Fruit fly (Drosophila melanogaster) whole organism, embryonic: Measurements from ENCODE around the gene Etfb.

Experiments
- Abd-B ChIP-seq: fragments of 200-800 bp; sonication (Bioruptor generic); optimal IDR thresholded peaks from 2 replicates; lab custom pipeline; 2018; ENCODE audit warnings: missing biosample characterization, mild to moderate bottlenecking, missing genetic modification characterization, moderate library complexity
- Adf1 ChIP-seq: fragments of 200-800 bp; sonication (Bioruptor generic); IDR thresholded peaks from 2 replicates; pipeline ENCODE4 v1.3.6; 2022; ENCODE audit warnings: missing biosample characterization, missing genetic modification characterization
- CG2202 ChIP-seq: fragments of 200-800 bp; sonication (Bioruptor generic); optimal IDR thresholded peaks from 2 replicates; lab custom pipeline; 2018; ENCODE audit warnings: missing biosample characterization, mild to moderate bottlenecking, missing genetic modification characterization
- Dll ChIP-seq: fragments of 200-800 bp; sonication (Bioruptor generic); IDR thresholded peaks from 4 replicates; pipeline ENCODE4 v1.3.6; 2022; ENCODE audit warnings: missing biosample characterization, missing genetic modification characterization; ENCODE audit not compliant: partially characterized antibody
- cg ChIP-seq: fragments of 200-800 bp; sonication (Bioruptor generic); optimal IDR thresholded peaks from 3 replicates; lab custom pipeline; 2019; ENCODE audit warnings: missing biosample characterization, mild to moderate bottlenecking, missing genetic modification characterization, moderate library complexity
- nom ChIP-seq: fragments of 200-800 bp; sonication (Bioruptor generic); optimal IDR thresholded peaks from 2 replicates; lab custom pipeline; 2017; ENCODE audit warnings: missing biosample characterization, missing genetic modification characterization, mild to moderate bottlenecking, moderate library complexity, missing genetic modification reagents
- slbo ChIP-seq: fragments of 200-800 bp; sonication (Bioruptor generic); IDR thresholded peaks from 2 replicates; pipeline ENCODE4 v1.3.6; 2022; ENCODE audit warnings: missing biosample characterization, missing genetic modification characterization
- usp ChIP-seq: fragments of >200 bp; optimal IDR thresholded peaks from 2 replicates; lab custom pipeline; 2017; ENCODE audit warnings: missing biosample characterization, missing genetic modification characterization

dm6 chr3R:29830925-29831324 lies 28.2 kb upstream of the Etfb start:
- TF ChIP-seq usp (GFP tag; lab: Kevin White, UChicago) (no peak), slbo (GFP tag; lab: Robert Waterston, UW) (no peak), nom (GFP tag; lab: Kevin White, UChicago) (no peak), Adf1 (GFP tag; lab: Robert Waterston, UW) (no peak), CG2202 (tag; lab: Kevin White, UChicago) (no peak), Dll (GFP tag; lab: Robert Waterston, UW) (no peak), cg (GFP tag; lab: Kevin White, UChicago) (no peak), Abd-B (GFP tag; lab: Kevin White, UChicago) (no peak)
